Worm (Caenorhabditis elegans): ENCODE results near the gene Y46D2A.3.

Gene Y46D2A.3

DNA sequence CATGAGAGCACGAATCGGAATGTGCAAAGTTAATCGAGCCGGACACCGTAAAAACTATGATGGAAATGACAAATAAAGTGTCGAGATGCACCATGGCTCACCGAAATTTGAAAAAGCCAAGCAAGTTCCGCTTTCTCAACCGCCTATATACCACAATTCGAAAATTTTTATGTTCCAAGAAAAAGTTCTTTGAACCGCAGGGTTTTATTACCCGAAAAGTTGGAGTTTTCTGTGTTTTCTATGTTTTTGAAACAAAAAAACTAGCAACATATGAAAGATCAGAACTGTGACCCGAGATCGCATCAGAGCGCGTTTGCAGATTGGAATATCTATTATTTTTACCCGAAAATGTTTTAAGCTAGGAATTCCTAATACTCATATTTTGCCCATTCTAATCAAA lies at the start of gene Y46D2A.3:
Gene Y46D2A.3, minus strand, starts transcription at position 101 of the 400 bp plus-strand sequence.
- TF ChIP-seq unc-62 (GFP tag; optimal IDR thresholded peaks at IDR 0.05): no peak

DNA sequence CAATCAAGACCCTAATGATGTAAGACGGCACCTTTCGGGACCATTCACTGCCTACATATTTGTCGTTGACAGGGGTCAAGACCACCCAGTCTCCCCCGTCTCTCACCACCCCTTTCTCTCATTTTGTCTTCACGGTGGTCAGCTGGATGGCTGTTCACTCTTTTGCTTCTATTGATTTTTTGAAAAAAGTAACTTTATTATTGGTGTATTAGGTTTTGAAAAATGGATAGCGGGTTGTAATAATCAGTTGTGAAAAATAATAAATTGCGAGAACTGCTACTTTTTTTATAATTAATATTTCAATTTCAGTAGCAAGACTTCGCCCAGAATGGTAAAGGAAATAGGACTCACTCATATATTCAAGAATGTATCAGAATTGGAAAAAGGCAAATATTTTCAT lies 49.8 kb upstream of the Y46D2A.3 start, which contains the start of gene bath-9:
Gene bath-9, plus strand, starts transcription at position 301 of the 400 bp plus-strand sequence.
- TF ChIP-seq unc-62 (GFP tag; optimal IDR thresholded peaks at IDR 0.05): no peak

DNA sequence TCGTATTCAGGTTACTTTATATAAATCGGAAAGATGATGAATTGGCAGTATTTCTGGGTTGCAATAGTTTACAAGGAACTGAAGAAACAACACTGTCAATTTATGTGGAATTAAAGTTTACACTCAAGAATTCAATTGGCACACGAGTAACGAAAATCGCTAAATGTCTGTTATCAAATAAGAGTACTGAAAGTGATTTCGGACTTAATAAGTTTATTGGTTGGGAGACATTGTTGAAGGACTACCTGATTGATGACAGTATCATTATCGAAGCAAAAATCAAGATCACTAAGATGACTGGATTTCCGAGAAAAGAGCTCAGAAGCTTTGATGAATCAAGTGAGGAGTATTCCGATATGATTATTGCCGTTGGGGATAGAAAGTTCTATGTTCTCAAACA lies 48.3 kb upstream of the Y46D2A.3 start:
- TF ChIP-seq unc-62 (GFP tag; optimal IDR thresholded peaks at IDR 0.05): no peak

DNA sequence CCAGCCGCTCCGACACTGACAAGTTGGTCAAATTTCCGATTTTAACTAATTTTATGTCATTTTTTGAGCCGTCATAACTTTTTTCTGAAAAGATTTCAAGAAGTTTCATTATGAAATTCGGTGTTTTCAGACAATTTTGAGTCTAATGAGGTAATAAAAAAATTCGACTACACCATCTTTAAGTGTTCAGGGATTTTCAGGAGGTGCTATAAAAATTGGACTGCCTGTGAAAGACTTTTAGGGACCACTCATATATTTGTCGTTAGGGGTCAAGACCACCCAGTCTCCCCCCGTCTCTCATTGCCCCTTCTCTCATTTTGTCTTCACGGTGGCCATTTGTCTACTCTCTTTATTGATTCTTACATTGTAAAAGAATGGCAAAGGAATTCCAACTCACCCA lies 47.8 kb upstream of the Y46D2A.3 start, which contains the start of gene bath-10:
Gene bath-10, plus strand, starts transcription at position 301 of the 400 bp plus-strand sequence.
- no peak for TF ChIP-seq unc-62 (GFP tag; optimal IDR thresholded peaks at IDR 0.05)

DNA sequence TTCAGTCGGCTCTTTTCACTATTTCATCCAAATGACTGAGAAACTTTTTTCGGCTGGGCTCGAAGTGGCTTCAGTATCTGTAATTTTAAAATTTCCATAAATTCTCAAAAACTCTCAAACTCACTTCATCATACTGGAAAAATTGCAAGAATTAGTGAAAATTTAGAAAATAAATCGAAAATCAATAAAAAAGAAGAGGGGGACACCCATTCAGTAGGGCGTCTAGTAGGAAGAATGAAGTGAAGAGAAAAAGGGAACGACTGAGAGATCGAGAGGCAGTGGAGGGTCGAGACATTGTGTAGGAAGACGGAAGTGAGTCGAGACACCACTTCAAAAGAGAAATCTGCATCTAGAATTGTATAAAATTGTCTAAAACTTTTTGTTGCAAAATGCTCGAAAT lies 46.9 kb upstream of the Y46D2A.3 start:
- TF ChIP-seq unc-62 (GFP tag; optimal IDR thresholded peaks at IDR 0.05): no peak

DNA sequence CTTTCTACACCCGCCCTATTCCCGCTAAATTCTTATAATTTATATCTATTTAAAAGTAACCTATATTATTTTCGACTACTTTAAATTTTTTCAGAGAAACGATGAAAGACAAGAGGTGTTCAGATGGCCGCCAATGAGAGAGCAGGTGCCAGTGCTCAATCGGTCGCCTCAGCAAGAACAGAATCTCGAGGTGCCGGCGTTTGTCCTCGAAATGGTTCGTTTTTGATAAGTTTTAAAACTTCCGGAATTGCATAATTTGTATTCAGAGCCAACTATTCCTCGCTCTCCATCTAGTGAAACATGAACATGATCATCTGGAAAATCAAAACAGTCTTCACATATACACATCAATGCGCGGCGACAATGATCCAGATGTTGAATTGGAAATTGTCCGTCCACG lies 44.0 kb upstream of the Y46D2A.3 start, which contains the start of gene bath-23:
Gene bath-23, plus strand, starts transcription at position 301 of the 400 bp plus-strand sequence.
- TF ChIP-seq unc-62 (GFP tag; optimal IDR thresholded peaks at IDR 0.05): no peak

DNA sequence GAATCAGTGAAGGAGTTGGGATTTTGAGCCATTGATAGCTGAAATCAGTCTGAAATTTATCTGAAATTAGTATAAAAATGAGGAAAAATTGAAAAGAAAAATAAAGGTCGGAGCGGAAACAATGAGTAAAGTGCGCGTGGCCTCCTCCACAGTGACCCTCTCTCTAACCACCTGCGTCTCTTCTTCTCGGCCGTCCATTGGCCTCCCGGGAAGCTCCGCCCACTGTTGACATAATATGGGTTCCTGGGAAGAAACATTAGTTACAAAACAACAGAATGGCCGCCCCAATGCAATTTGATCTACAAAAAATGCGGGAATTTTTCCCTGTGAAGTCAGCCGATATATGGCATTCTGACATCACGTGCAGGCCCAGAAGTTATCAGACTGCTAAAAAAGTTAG lies 43.1 kb upstream of the Y46D2A.3 start, which contains the start of gene Y49F6C.8:
Gene Y49F6C.8, minus strand, starts transcription at position 51 of the 400 bp plus-strand sequence.
- TF ChIP-seq unc-62 (GFP tag; optimal IDR thresholded peaks at IDR 0.05): no peak

DNA sequence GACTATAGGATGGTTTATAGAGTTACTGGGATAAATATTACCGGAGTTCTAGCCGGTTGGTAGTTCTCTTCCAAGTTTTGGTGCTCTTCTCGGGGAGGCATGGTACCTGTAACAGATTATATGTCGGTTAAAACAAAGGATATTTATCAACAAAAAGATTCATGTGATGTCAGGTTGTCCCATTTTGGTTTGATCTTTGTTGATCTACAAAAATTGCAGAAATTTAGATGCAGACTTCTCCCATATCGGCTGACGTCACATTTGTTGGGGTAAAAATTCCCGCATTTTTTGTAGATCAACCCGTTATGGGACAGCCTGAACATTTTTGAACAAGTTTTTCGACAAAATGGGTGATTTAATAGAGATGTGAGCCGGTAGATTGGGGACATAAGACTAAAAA lies 41.1 kb upstream of the Y46D2A.3 start, which contains the start of gene Y49F6C.7:
Gene Y49F6C.7, minus strand, starts transcription at position 101 of the 400 bp plus-strand sequence.
- TF ChIP-seq unc-62 (GFP tag; optimal IDR thresholded peaks at IDR 0.05): no peak

DNA sequence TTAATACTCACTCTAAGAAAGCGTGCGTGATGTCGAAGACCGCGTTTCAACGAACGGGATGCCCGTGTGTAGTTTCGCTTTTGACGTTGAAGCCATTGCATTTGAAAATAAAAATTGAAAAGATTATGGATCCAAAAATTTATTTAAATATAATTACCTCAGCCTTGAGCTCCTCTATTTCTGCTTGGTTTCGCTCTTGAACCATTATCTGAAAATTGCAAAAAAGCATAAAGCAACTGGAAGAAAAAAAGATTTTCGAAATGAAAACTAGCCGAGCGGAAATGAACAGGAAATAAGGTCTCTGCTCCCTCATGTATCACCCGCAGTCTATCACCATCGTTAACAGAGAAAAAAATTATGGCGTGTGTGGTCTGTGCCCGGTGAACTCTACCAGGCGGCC lies 40.1 kb upstream of the Y46D2A.3 start, which contains the start of gene Y49F6C.6:
Gene Y49F6C.6, minus strand, starts transcription at position 101 of the 400 bp plus-strand sequence.
- TF ChIP-seq unc-62 (GFP tag; optimal IDR thresholded peaks at IDR 0.05): no peak

DNA sequence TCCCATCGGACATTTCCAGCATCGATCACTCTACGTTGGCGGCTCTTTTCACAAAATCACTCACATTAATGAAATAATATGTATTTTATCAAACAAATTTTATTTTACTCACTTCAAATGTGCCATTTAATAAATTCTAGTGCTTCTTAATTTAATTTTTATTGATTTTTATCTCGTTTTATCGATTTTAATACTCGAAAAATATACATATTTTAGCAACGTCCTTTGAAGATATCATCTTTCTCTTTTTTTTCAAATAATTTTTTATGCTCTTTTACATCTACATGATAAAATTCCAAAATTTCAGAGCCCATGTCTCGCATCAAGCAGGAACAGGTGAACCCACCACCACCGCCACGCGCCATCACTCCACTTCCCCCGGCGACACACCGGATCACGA lies 31.8 kb upstream of the Y46D2A.3 start, which contains the start of the genes lido-14 and bath-27:
Gene lido-14, plus strand, starts transcription at position 301 of the 400 bp plus-strand sequence.
Gene bath-27, plus strand, starts transcription at position 306 of the 400 bp plus-strand sequence.
- no peak for TF ChIP-seq unc-62 (GFP tag; optimal IDR thresholded peaks at IDR 0.05)

DNA sequence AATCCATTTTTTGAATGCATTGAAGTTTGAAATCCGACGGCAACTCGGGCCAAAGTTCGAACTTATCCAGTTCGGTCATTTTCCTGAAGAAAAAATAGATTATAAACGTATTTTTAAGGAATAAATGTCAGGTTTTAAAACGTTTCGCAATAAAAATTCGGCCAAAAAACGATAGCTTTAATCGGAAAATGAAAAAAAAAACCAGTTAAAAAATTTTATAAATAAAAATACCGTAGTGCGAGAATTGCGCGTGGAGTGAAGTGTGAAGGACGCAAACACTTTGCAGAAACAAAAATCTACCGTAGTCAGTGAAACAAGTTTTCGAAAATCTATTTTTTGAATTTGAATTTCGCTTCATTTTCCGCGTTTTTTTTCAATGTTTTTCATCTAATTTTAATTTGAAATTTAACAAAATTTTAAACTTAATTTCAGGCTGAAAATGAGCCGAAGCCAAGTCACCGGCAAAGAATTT lies 22.9 kb upstream of the Y46D2A.3 start, which contains the start of gene F14D2.8:
Gene F14D2.8, minus strand, starts transcription at position 51 of the 472 bp plus-strand sequence.
- TF ChIP-seq unc-62 (GFP tag; optimal IDR thresholded peaks at IDR 0.05): no peak

DNA sequence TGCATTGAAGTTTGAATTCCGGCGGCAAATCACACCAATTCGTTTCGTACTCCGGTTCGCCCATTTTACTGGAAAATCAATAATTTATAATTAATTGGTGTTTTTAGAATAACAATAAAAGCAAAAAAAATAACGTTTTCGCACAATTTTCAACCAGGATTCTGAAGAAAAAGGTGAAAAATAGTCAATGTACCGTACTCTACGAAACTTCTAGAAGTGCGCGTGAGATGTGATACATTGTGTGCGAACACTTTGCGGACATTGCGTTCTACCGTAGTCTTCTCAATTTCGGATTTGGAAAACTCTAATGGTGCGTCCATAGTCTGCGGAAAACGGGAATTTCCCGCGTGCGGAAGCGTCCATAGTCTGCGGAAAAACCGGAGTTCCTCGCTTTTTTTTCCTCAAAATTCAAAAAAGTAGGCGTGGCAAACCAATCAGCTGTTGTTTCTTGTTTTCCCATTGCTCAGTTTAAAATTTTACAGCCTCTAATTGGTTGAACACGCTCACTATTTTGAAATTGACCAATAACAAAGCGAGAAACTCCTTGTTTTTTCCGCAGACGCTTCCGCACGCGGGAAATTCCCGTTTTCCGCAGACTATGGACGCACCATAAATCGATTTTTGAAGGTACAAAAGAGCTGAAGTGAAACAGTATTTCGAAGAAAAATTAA lies 21.1 kb upstream of the Y46D2A.3 start, which contains the start of the genes F14D2.14 and bath-29:
Gene F14D2.14, minus strand, starts transcription at position 51 of the 671 bp plus-strand sequence.
Gene bath-29, plus strand, starts transcription at position 621 of the 671 bp plus-strand sequence.
- TF ChIP-seq unc-62 (GFP tag; optimal IDR thresholded peaks at IDR 0.05): no peak

DNA sequence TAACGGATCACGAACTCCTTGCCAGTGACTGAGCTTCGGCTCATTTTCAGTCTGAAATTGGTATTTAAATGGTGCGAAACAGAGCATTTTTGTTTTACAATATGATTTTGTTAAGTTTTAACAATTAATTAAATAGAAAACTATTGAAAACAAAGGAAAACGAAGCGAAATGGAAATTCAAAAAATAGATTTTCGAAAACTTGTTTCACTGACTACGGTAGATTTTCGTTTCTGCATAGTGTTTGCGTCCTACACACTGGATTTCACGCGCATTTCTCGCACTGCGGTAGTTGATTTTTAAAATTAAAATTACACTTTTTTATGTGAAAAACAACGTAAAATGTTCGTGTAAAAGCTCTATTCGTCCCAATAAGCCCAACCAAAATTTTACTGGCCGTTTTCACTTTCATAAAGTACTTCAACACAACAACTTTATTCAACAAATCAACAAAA lies 19.4 kb upstream of the Y46D2A.3 start, which contains the start of gene bath-30:
Gene bath-30, minus strand, starts transcription at position 51 of the 453 bp plus-strand sequence.
- no peak for TF ChIP-seq unc-62 (GFP tag; optimal IDR thresholded peaks at IDR 0.05)

DNA sequence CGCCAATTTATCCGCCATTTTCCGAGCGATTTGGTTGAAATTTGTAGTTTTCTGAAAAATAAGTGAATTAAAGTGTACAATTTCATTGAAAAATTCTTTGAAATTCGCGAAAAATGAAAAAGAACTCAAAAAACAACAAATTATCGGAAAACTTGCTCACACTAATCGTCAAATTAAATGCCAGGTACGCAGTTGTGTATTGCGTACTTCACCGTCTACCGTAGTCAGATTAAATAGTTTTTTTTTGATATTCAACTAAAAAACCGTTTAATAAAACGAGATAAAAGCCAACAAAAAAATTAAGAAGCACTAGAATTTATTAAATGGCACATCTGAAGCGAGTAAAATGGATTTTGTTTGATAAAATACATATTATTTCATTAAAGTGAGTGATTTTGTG lies 17.9 kb upstream of the Y46D2A.3 start, which contains the start of gene bath-28:
Gene bath-28, minus strand, starts transcription at position 51 of the 400 bp plus-strand sequence.
- no peak for TF ChIP-seq unc-62 (GFP tag; optimal IDR thresholded peaks at IDR 0.05)

DNA sequence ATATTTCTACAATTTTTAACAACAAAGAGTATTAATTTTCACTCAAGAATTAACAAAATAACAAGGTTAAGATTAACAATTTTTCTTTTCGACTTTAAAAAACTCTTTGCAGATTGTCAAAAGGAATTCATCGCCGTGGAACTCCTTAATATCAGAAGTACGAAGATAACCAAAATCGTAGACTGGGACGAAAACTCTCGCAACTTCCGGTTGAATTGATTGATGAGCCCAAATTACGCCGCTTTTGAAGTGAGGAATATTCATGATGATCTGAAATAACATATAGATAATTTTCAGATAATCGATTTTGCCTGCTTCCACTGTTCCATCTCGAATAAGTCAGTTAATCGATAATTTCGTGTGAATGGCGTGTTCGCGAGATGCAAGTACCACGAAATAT lies 16.7 kb upstream of the Y46D2A.3 start, which contains the start of gene F14D2.15:
Gene F14D2.15, minus strand, starts transcription at position 101 of the 400 bp plus-strand sequence.
- TF ChIP-seq unc-62 (GFP tag; optimal IDR thresholded peaks at IDR 0.05): no peak

DNA sequence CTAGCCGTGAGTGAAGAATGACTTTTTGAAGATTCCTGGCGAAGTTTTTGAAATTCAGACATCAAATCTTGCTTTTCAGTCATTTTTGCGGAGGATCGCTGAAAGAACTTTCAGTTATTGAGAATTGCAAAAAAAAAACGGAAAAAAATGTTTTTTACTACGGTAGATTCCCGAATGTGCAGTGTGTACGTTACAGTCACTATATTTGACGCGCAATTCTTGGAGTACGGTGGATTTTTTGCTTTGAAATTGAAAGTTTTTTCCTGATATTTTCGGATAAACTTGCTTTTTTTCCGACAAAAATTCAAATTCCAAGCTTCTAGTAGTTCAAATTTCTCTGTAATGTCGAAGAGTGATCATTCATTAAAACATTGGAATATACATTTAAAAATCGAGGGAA lies 15.0 kb upstream of the Y46D2A.3 start, which contains the start of gene F14D2.11:
Gene F14D2.11, minus strand, starts transcription at position 101 of the 400 bp plus-strand sequence.
- TF ChIP-seq unc-62 (GFP tag; optimal IDR thresholded peaks at IDR 0.05): no peak
